Fruit fly (Drosophila melanogaster) whole organism, adult: ENCODE results near the gene CG10969.

Source experiments
- CG11617 ChIP-seq: fragments of 200-800 bp; sonication (Bioruptor generic); optimal IDR thresholded peaks from 2 replicates; lab custom pipeline; 2017; ENCODE audit warnings: mild to moderate bottlenecking, missing biosample characterization, missing genetic modification reagents, missing genetic modification characterization
- CG12768 ChIP-seq: fragments of 200-800 bp; sonication (Bioruptor generic); optimal IDR thresholded peaks from 2 replicates; lab custom pipeline; 2017; ENCODE audit warnings: missing biosample characterization, missing genetic modification characterization, mild to moderate bottlenecking, moderate library complexity, missing genetic modification reagents
- CG14711 ChIP-seq: fragments of 200-800 bp; sonication (Bioruptor generic); optimal IDR thresholded peaks from 2 replicates; lab custom pipeline; 2018; ENCODE audit warnings: missing biosample characterization, mild to moderate bottlenecking, missing genetic modification characterization, moderate library complexity
- CG1620 ChIP-seq: fragments of 200-800 bp; sonication (Bioruptor generic); optimal IDR thresholded peaks from 2 replicates; lab custom pipeline; 2016; ENCODE audit warnings: missing biosample characterization, missing genetic modification characterization
- CG33017 ChIP-seq: fragments of 200-800 bp; sonication (Bioruptor generic); optimal IDR thresholded peaks from 2 replicates; lab custom pipeline; 2018; ENCODE audit warnings: missing biosample characterization, mild to moderate bottlenecking, missing genetic modification characterization, moderate library complexity
- CG5204 ChIP-seq: fragments of 200-800 bp; sonication (Bioruptor generic); optimal IDR thresholded peaks from 2 replicates; lab custom pipeline; 2016; ENCODE audit warnings: missing biosample characterization, missing genetic modification characterization
- CG7045 ChIP-seq: fragments of 200-800 bp; sonication (Bioruptor generic); optimal IDR thresholded peaks from 2 replicates; lab custom pipeline; 2017; ENCODE audit warnings: missing biosample characterization, mild to moderate bottlenecking, missing genetic modification characterization
- CG7101 ChIP-seq: fragments of 200-800 bp; sonication (Bioruptor generic); optimal IDR thresholded peaks from 2 replicates; lab custom pipeline; 2018; ENCODE audit warnings: missing biosample characterization, mild to moderate bottlenecking, missing genetic modification characterization, moderate library complexity
- Clk ChIP-seq: fragments of 200-800 bp; sonication (Bioruptor generic); optimal IDR thresholded peaks from 2 replicates; lab custom pipeline; 2017; ENCODE audit warnings: missing biosample characterization, missing genetic modification characterization
- Crg-1 ChIP-seq: fragments of 200-800 bp; sonication (Bioruptor generic); optimal IDR thresholded peaks from 2 replicates; lab custom pipeline; 2016; ENCODE audit warnings: missing biosample characterization, missing genetic modification characterization
- Hr96 ChIP-seq: fragments of 200-800 bp; sonication (Bioruptor generic); optimal IDR thresholded peaks from 2 replicates; lab custom pipeline; 2016; ENCODE audit warnings: missing biosample characterization, missing genetic modification characterization
- Mnt ChIP-seq: fragments of 200-800 bp; sonication (Bioruptor generic); optimal IDR thresholded peaks from 2 replicates; lab custom pipeline; 2016; ENCODE audit warnings: missing biosample characterization, mild to moderate bottlenecking, missing genetic modification characterization
- bab1 ChIP-seq: fragments of 200-800 bp; sonication (Bioruptor generic); optimal IDR thresholded peaks from 3 replicates; lab custom pipeline; 2019; ENCODE audit warnings: missing biosample characterization, mild to moderate bottlenecking, missing genetic modification characterization, moderate library complexity
- cic ChIP-seq: fragments of 200-800 bp; sonication (Bioruptor generic); optimal IDR thresholded peaks from 2 replicates; lab custom pipeline; 2017; ENCODE audit warnings: missing biosample characterization, mild to moderate bottlenecking, missing genetic modification characterization, moderate library complexity
- cnc ChIP-seq, 2 experiments: fragments of >200 bp; optimal IDR thresholded peaks; 2 replicates each; lab custom pipeline; 2017
- kay ChIP-seq: fragments of 200-800 bp; sonication (Bioruptor generic); peaks from one replicate; lab custom pipeline; 2016; ENCODE audit warnings: missing biosample characterization, missing genetic modification characterization, borderline replicate concordance
- ovo ChIP-seq: fragments of 200-800 bp; sonication (Bioruptor generic); optimal IDR thresholded peaks from 2 replicates; lab custom pipeline; 2016; ENCODE audit warnings: missing biosample characterization, missing genetic modification characterization
- pad ChIP-seq: fragments of 200-800 bp; sonication (Bioruptor generic); optimal IDR thresholded peaks from 3 replicates; lab custom pipeline; 2017; ENCODE audit warnings: missing biosample characterization, missing genetic modification characterization, mild to moderate bottlenecking, moderate library complexity, missing genetic modification reagents
- tj ChIP-seq: fragments of 200-800 bp; sonication (Bioruptor generic); optimal IDR thresholded peaks from 3 replicates; lab custom pipeline; 2017; ENCODE audit warnings: missing biosample characterization, mild to moderate bottlenecking, missing genetic modification characterization, moderate library complexity
- toe ChIP-seq: fragments of 200-800 bp; sonication (Bioruptor generic); optimal IDR thresholded peaks from 2 replicates; lab custom pipeline; 2016; ENCODE audit warnings: missing biosample characterization, missing genetic modification characterization

CG10969 gene

dm6 chr3L:12748711-12749566 is 32.0 kb downstream of the CG10969 start:
- TF ChIP-seq Mnt (GFP tag; lab: Kevin White, UChicago) (no peak), kay (GFP tag; lab: Kevin White, UChicago) (peak; percentile 81), toe (GFP tag; lab: Kevin White, UChicago) (no peak), cic (no peak), CG7101 (tag; lab: Kevin White, UChicago) (no peak)

- TF ChIP-seq tj (GFP tag; lab: Kevin White, UChicago) (no peak), CG7045 (GFP tag; lab: Kevin White, UChicago) (no peak), CG7101 (tag; lab: Kevin White, UChicago) (no peak), kay (GFP tag; lab: Kevin White, UChicago) (no peak), Mnt (GFP tag; lab: Kevin White, UChicago) (no peak), CG5204 (GFP tag; lab: Kevin White, UChicago) (no peak), Clk (GFP tag; lab: Kevin White, UChicago) (no peak), CG12768 (GFP tag; lab: Kevin White, UChicago) (no peak), Crg-1 (GFP tag; lab: Kevin White, UChicago) (no peak), bab1 (GFP tag; lab: Kevin White, UChicago) (no peak), CG1620 (GFP tag; lab: Kevin White, UChicago) (no peak), cic (no peak), toe (GFP tag; lab: Kevin White, UChicago) (no peak), CG33017 (tag; lab: Kevin White, UChicago) (no peak), CG11617 (GFP tag; lab: Kevin White, UChicago) (no peak), CG14711 (no peak), pad (GFP tag; lab: Kevin White, UChicago) (no peak), Hr96 (GFP tag; lab: Kevin White, UChicago) (no peak), cnc (optimal IDR thresholded peaks at IDR 0.05; lab: Kevin White, UChicago) (no peak)
Measured at dm6 chr3L:12746241-12746640, 34.7 kb downstream of the CG10969 start.

- TF ChIP-seq CG7045 (GFP tag; lab: Kevin White, UChicago) (no peak), CG1620 (GFP tag; lab: Kevin White, UChicago) (no peak), CG12768 (GFP tag; lab: Kevin White, UChicago) (no peak), bab1 (GFP tag; lab: Kevin White, UChicago) (peak; percentile 36), pad (GFP tag; lab: Kevin White, UChicago) (no peak), CG11617 (GFP tag; lab: Kevin White, UChicago) (no peak), CG7101 (tag; lab: Kevin White, UChicago) (no peak), tj (GFP tag; lab: Kevin White, UChicago) (no peak), cic (peak; percentile 18), kay (GFP tag; lab: Kevin White, UChicago) (peak; percentile 93), toe (GFP tag; lab: Kevin White, UChicago) (no peak), CG14711 (no peak), CG33017 (tag; lab: Kevin White, UChicago) (no peak), Crg-1 (GFP tag; lab: Kevin White, UChicago) (no peak), Clk (GFP tag; lab: Kevin White, UChicago) (no peak), ovo (GFP tag; lab: Kevin White, UChicago) (no peak), Hr96 (GFP tag; lab: Kevin White, UChicago) (no peak), cnc (optimal IDR thresholded peaks at IDR 0.05; lab: Kevin White, UChicago) (no peak)
Measured at dm6 chr3L:12745121-12745770, 35.7 kb downstream of the CG10969 start, which contains the start of gene CG32109. CG32109 (plus strand) TSS chr3L:12745344.

- TF ChIP-seq toe (GFP tag; lab: Kevin White, UChicago) = no peak
- no peak for TF ChIP-seq CG7045 (GFP tag; lab: Kevin White, UChicago)
- TF ChIP-seq Hr96 (GFP tag; lab: Kevin White, UChicago) = no peak
- TF ChIP-seq CG14711 = peak; percentile 34
- no peak for TF ChIP-seq cic
- TF ChIP-seq tj (GFP tag; lab: Kevin White, UChicago) = no peak
- no peak for TF ChIP-seq CG5204 (GFP tag; lab: Kevin White, UChicago)
- no peak for TF ChIP-seq CG12768 (GFP tag; lab: Kevin White, UChicago)
- no peak for TF ChIP-seq CG33017 (tag; lab: Kevin White, UChicago)
- TF ChIP-seq ovo (GFP tag; lab: Kevin White, UChicago) = no peak
- peak; percentile 14 for TF ChIP-seq Mnt (GFP tag; lab: Kevin White, UChicago)
- TF ChIP-seq Crg-1 (GFP tag; lab: Kevin White, UChicago) = no peak
- TF ChIP-seq cnc (optimal IDR thresholded peaks at IDR 0.05; lab: Kevin White, UChicago) = no peak
- TF ChIP-seq Clk (GFP tag; lab: Kevin White, UChicago) = no peak
- TF ChIP-seq CG1620 (GFP tag; lab: Kevin White, UChicago) = no peak
- TF ChIP-seq bab1 (GFP tag; lab: Kevin White, UChicago) = no peak
- TF ChIP-seq kay (GFP tag; lab: Kevin White, UChicago) = peak; percentile 78
- TF ChIP-seq pad (GFP tag; lab: Kevin White, UChicago) = no peak
- TF ChIP-seq CG7101 (tag; lab: Kevin White, UChicago) = no peak
- TF ChIP-seq CG11617 (GFP tag; lab: Kevin White, UChicago) = peak; percentile 34
Measured at dm6 chr3L:12741608-12742007, 39.3 kb downstream of the CG10969 start, which contains the start of gene CG32112. CG32112 (plus strand) TSS chr3L:12741718.

- TF ChIP-seq CG11617 (GFP tag; lab: Kevin White, UChicago) (no peak), bab1 (GFP tag; lab: Kevin White, UChicago) (no peak), CG5204 (GFP tag; lab: Kevin White, UChicago) (no peak), pad (GFP tag; lab: Kevin White, UChicago) (no peak), cic (no peak), Crg-1 (GFP tag; lab: Kevin White, UChicago) (no peak), Clk (GFP tag; lab: Kevin White, UChicago) (no peak), CG12768 (GFP tag; lab: Kevin White, UChicago) (no peak), kay (GFP tag; lab: Kevin White, UChicago) (no peak), cnc (optimal IDR thresholded peaks at IDR 0.05; lab: Kevin White, UChicago) (no peak), Mnt (GFP tag; lab: Kevin White, UChicago) (no peak), CG14711 (no peak), tj (GFP tag; lab: Kevin White, UChicago) (no peak), CG33017 (tag; lab: Kevin White, UChicago) (no peak), toe (GFP tag; lab: Kevin White, UChicago) (no peak), CG1620 (GFP tag; lab: Kevin White, UChicago) (no peak), ovo (GFP tag; lab: Kevin White, UChicago) (no peak), CG7101 (tag; lab: Kevin White, UChicago) (no peak)
Measured at dm6 chr3L:12735707-12736106, 45.2 kb downstream of the CG10969 start.
